Fruit fly (Drosophila melanogaster) whole organism: ENCODE results near the gene CG1695.

Experiments used
- CG8478 ChIP-seq: fragments of >200 bp; optimal IDR thresholded peaks from 2 replicates; lab custom pipeline; 2018; ENCODE audit warnings: inconsistent platforms
- pan ChIP-seq: fragments of >200 bp; optimal IDR thresholded peaks from 2 replicates; lab custom pipeline; 2017
- psq ChIP-seq: fragments of >200 bp; optimal IDR thresholded peaks from 2 replicates; lab custom pipeline; 2017
- usp ChIP-seq: fragments of >200 bp; optimal IDR thresholded peaks from 2 replicates; lab custom pipeline; 2017; ENCODE audit warnings: missing biosample characterization, missing genetic modification characterization, mixed read lengths

- TF ChIP-seq usp (no peak), CG8478 (no peak), psq (lab: Kevin White, UChicago) (no peak), pan (no peak)
Measured at dm6 chrX:20415444-20415843, 18.3 kb upstream of the CG1695 start, which contains the start of gene Obp19a.
